Fruit fly (Drosophila melanogaster) whole organism, larva: ENCODE data around the gene CG1542.

Experiments used
- noc ChIP-seq: fragments of 200-800 bp; sonication (Bioruptor generic); optimal IDR thresholded peaks from 3 replicates; lab custom pipeline; 2019; ENCODE audit warnings: missing biosample characterization, mild to moderate bottlenecking, missing genetic modification characterization, moderate library complexity

The CG1542 gene

dm6 chr3R:31213227-31213626, at the start of gene CG1542, which contains the start of gene Zwilch:
Gene CG1542 (plus strand): TSS chr3R:31213458.
Gene Zwilch (minus strand): TSS chr3R:31213376.
- TF ChIP-seq noc (tag; lab: Kevin White, UChicago), result no peak

DNA sequence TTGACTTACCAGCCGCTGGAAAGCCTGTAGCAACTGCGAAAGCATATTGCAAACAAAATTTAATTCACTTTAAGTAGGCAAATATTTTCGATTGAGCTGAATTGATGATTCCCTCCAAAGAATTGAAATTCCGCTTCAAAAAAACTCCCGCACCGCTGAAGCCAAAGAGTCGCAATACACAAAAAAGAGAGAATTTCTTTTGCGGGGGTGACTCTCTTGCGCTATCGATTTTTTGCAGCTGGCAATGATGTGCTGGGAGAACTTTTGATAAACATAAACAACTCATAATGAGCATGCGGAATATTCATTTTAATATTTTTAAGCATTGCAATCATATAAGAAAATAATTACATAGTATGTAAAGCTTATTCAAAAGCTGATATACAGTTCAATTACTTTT, 44.8 kb upstream of the CG1542 start:
- TF ChIP-seq noc (tag; lab: Kevin White, UChicago), result no peak

DNA sequence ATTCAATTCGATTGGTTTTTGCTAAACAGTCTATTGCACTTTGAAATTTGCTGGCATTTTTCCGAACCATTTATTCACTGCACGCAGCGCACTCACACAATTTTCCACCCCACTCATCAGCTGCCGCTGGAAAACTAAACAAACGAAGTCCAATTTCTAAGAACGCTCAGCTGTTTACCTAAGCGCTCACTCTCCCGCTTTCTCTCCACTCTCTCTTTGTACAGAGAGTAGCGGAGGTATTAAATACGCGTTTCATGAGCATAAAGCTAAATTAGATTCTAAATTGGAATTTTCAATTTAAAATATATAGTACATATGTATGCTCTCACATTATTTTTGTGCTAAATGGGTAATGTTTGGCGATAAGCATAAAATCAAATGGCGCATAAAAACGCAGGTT, 44.3 kb upstream of the CG1542 start, which contains the start of gene stops:
Gene stops (minus strand): TSS at position 139 of the 400 bp plus-strand sequence.
- no peak for TF ChIP-seq noc (tag; lab: Kevin White, UChicago)

- no peak for TF ChIP-seq noc (tag; lab: Kevin White, UChicago)
These were observed 31.4 kb upstream of the CG1542 start for dm6 chr3R:31181816-31182215.

- TF ChIP-seq noc (tag; lab: Kevin White, UChicago), result no peak
These were observed 20.2 kb upstream of the CG1542 start, which contains the start of gene bnk for dm6 chr3R:31193062-31193461. Gene bnk (plus strand): TSS chr3R:31193362.

- no peak for TF ChIP-seq noc (tag; lab: Kevin White, UChicago)
These were observed 18.6 kb upstream of the CG1542 start for dm6 chr3R:31194627-31195026.

DNA sequence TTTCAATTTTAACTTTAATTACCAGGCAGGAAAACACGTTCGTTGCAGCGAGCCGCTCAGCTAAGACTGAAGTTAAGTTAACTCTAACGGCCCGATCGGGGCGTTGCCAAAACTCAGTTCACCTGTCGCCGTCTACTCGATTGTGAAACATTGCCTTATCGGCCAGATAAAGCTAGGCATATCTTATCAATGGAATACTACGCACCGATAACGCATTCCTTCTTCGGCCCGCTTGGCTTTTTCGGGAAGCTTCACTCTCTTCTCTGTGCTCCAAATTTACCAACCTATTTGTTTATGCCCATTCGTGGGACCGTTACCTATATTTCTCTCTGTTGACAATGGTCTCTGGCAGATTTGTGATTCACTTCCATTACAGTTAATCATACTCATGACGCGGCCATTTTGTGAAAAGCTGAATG, 17.6 kb upstream of the CG1542 start, which contains the start of gene mesh:
Gene mesh (minus strand): TSS at position 68 of the 419 bp plus-strand sequence.
- peak; percentile 15 for TF ChIP-seq noc (tag; lab: Kevin White, UChicago)

DNA sequence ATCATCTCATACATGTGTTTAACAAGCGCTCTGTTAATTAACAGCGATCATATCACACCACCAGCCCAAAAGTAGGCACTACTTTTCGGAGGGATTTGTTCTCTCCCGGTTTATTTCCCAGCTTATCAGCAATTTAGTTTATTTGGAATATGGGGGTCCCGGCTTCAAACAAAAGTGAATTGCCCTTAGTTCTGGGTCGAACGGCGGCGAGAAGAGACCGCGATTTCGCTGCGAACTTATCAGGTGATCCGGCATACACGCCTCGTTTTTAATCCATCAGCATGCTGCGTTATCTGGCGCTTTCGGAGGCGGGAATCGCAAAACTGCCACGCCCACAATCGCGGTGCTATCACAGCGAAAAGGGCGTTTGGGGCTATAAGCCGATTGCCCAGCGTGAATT, 16.5 kb upstream of the CG1542 start, which contains the start of gene CG1544:
Gene CG1544 (plus strand): TSS at position 186 of the 400 bp plus-strand sequence.
- TF ChIP-seq noc (tag; lab: Kevin White, UChicago), result peak; percentile 79

- peak; percentile 8 for TF ChIP-seq noc (tag; lab: Kevin White, UChicago)
These were observed 15.9 kb upstream of the CG1542 start for dm6 chr3R:31197142-31197994.

dm6 chr3R:31210630-31211029, 2.6 kb upstream of the CG1542 start, which contains the start of gene chp:
Gene chp (minus strand): TSS chr3R:31210730.
- no peak for TF ChIP-seq noc (tag; lab: Kevin White, UChicago)

dm6 chr3R:31215830-31216229, 2.6 kb downstream of the CG1542 start, which contains the start of gene CG15561:
Gene CG15561 (minus strand): TSS chr3R:31215942.
- no peak for TF ChIP-seq noc (tag; lab: Kevin White, UChicago)

- TF ChIP-seq noc (tag; lab: Kevin White, UChicago), result peak; percentile 10
These were observed 5.1 kb downstream of the CG1542 start for dm6 chr3R:31218214-31218876.

DNA sequence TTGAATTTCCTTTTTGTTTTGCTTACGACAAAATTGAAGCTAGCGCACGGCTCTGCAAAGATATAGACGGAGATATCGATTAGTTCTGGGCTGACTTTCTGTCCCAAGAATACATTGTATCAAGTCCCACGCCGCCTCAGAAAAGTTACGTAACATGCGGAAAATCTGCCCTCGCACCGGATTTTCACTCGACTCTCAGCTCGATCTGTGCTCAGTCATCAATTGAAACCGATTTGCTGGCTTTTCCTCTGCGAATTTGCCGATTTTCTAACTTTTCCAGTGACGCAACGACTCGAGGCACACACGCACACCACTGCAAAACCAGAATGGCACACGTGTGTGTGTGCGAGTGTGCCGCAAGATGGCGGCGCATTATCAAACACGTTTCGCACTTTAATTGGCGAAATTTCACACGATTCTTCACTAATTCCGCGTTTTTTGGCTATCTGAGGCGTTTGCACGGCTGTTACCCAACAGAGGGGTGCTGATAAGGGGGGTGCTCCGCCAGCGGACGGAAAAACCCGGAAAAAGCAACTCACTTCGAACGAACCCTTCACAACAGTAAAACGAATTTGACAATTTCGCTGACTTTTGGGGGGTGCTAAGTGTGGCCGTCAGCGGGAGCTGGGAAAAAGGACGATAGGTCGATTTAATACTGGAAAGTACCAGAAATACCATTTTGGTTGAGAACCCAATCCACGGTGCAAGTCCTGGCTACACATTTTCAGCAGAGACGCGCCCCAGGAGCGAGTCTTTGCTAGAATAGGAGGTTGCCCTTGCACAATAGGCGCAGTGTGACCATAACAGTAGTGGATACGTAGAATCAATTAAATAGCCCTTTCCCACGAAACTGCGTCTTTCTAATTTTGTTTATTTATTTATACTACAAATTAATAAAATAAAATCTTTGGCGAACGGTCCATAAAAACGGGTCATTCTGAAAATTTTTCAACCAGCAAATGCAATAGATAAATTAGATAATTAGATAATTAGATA, 6.0 kb downstream of the CG1542 start, which contains the start of gene ATPsynC:
Gene ATPsynC (minus strand): TSS at position 634 of the 996 bp plus-strand sequence.
- peak; percentile 48 for TF ChIP-seq noc (tag; lab: Kevin White, UChicago)

DNA sequence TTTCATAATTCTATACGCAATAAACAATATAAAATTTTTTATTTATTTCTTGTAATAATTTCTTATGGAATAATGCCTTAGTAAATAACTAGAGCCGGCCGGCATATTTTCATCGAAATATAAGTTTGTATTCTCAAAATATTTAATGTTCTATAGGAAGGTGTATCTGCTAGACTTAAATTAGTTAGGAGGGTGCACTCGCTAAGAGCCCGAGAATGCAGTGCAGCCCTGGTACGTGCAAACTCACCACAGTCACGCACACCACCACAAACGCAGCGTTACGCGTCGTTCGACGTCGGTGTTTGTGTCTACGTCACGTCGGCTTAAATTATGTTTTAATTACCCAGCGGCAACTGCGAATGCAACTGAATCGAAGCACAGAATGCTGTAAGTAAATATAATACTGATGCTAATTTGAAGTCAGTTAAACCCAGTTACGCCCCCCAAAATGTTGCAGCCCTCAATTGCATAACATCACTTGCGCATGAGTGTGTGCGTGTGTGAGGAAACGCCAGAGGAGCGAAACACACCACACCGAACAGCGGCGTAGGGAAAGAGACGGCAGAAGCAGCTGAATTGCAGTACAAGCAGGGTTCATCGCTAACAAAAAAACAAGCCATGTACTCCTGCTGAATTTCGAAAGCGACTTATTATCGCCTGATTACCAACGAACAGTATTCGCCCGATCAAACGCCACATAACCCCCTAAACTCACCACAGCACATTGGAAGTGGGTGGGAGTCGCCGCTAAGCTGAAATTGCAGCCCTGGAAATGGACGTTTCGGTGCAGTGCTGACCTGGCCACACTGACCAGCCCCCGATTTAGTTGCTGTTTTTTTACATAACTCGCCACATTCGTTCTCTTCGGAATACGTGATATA, 7.4 kb downstream of the CG1542 start, which contains the start of gene CG12054:
Gene CG12054 (plus strand): TSS at position 247 of the 881 bp plus-strand sequence.
- TF ChIP-seq noc (tag; lab: Kevin White, UChicago), result no peak
